Worm (Caenorhabditis elegans): Measurements from ENCODE around the gene ubh-1.
A peak's percentile ranks its signal among the peaks of the same experiment; 100 is the strongest.

Gene ubh-1

ce11 chrV:6511121-6511520 is at the start of gene ubh-1:
ubh-1 (minus strand) TSS chrV:6511409.
- TF ChIP-seq cebp-1 (GFP tag; IDR thresholded peaks at IDR 0.05) (no peak), cebp-1 (tag; optimal IDR thresholded peaks at IDR 0.05) (no peak), mel-28 (tag; optimal IDR thresholded peaks at IDR 0.05; ENCODE audit: borderline replicate concordance) (no peak), B0336.3 (GFP tag; IDR thresholded peaks at IDR 0.05) (no peak), egl-18 (GFP tag; IDR thresholded peaks at IDR 0.05) (no peak), nfyb-1 (GFP tag; IDR thresholded peaks at IDR 0.05) (0 out of 2 replicates have a peak, but pooled peaks have one; percentile 10)

- TF ChIP-seq F10E7.11 (tag; optimal IDR thresholded peaks at IDR 0.05) = no peak
- peak; percentile 61 for TF ChIP-seq chd-7 (tag; optimal IDR thresholded peaks at IDR 0.05)
- peak; percentile 74 for TF ChIP-seq athp-1 (tag; optimal IDR thresholded peaks at IDR 0.05)
- TF ChIP-seq D2030.7 (GFP tag; IDR thresholded peaks at IDR 0.05) = peak; percentile 69; the same call in 1 of the 2 replicates
- no peak for TF ChIP-seq ccch-3 (GFP tag; optimal IDR thresholded peaks at IDR 0.05)
- no peak for TF ChIP-seq Y53G8AR.9 (GFP tag; conservative IDR thresholded peaks at IDR 0.05)
- TF ChIP-seq nhr-80 (tag; optimal IDR thresholded peaks at IDR 0.05) = peak; percentile 42
- no peak for TF ChIP-seq bed-2 (GFP tag; IDR thresholded peaks at IDR 0.05)
- no peak for TF ChIP-seq gei-17 (GFP tag; optimal IDR thresholded peaks at IDR 0.05)
- TF ChIP-seq snpc-3.4 (tag; optimal IDR thresholded peaks at IDR 0.05) = peak; percentile 40
- TF ChIP-seq hmg-1.2 (GFP tag; IDR thresholded peaks at IDR 0.05) = peak; percentile 65
- TF ChIP-seq sptf-2 (GFP tag; optimal IDR thresholded peaks at IDR 0.05) = peak; percentile 90
- TF ChIP-seq F33H1.4 (GFP tag; IDR thresholded peaks at IDR 0.05) = peak; percentile 43; the same call in 1 of the 2 replicates
- peak; percentile 78; the same call in 1 of the 2 replicates for TF ChIP-seq ztf-25 (GFP tag; IDR thresholded peaks at IDR 0.05)
- 0 out of 2 replicates have a peak, but pooled peaks have one; percentile 37 for TF ChIP-seq Y95B8A.8 (GFP tag; IDR thresholded peaks at IDR 0.05)
- peak; percentile 94 for TF ChIP-seq lin-26 (GFP tag; IDR thresholded peaks at IDR 0.05)
- TF ChIP-seq egl-44 (GFP tag; IDR thresholded peaks at IDR 0.05) = peak; percentile 85
- no peak for TF ChIP-seq attf-6 (GFP tag; IDR thresholded peaks at IDR 0.05)
- TF ChIP-seq akir-1 (GFP tag; optimal IDR thresholded peaks at IDR 0.05) = no peak
- TF ChIP-seq F52B5.7 (tag; optimal IDR thresholded peaks at IDR 0.05) = no peak
- no peak for TF ChIP-seq ceh-91 (GFP tag; IDR thresholded peaks at IDR 0.05)
- no peak for TF ChIP-seq lir-1 (GFP tag; conservative IDR thresholded peaks at IDR 0.05)
- TF ChIP-seq aptf-2 (GFP tag; conservative IDR thresholded peaks at IDR 0.05) = no peak
- no peak for TF ChIP-seq hlh-12 (tag; optimal IDR thresholded peaks at IDR 0.05)
- 0 out of 2 replicates have a peak, but pooled peaks have one; percentile 24 for TF ChIP-seq Y56A3A.18 (GFP tag; IDR thresholded peaks at IDR 0.05)
- peak; percentile 86 for TF ChIP-seq rpc-1 (optimal IDR thresholded peaks at IDR 0.05)
- TF ChIP-seq rpc-1 (tag; optimal IDR thresholded peaks at IDR 0.05) = peak; percentile 92
- no peak for TF ChIP-seq F57C9.4 (tag; optimal IDR thresholded peaks at IDR 0.05)
- TF ChIP-seq mcd-1 (GFP tag; IDR thresholded peaks at IDR 0.05) = no peak
- peak; percentile 55 for TF ChIP-seq madf-10 (tag; optimal IDR thresholded peaks at IDR 0.05)
- TF ChIP-seq Y53F4B.3 (GFP tag; IDR thresholded peaks at IDR 0.05) = no peak
- peak; percentile 45 for TF ChIP-seq T26A5.8 (tag; optimal IDR thresholded peaks at IDR 0.05)
- TF ChIP-seq let-607 (tag; optimal IDR thresholded peaks at IDR 0.05) = peak; percentile 10 to 16
- TF ChIP-seq madf-8 (GFP tag; conservative IDR thresholded peaks at IDR 0.05) = peak; percentile 45
- peak; percentile 87 for TF ChIP-seq tbp1 (GFP tag; optimal IDR thresholded peaks at IDR 0.05)
- TF ChIP-seq hsf-1 (GFP tag; IDR thresholded peaks at IDR 0.05) = 0 out of 2 replicates have a peak, but pooled peaks have one; percentile 24
- peak; percentile 45 for TF ChIP-seq zim-3 (tag; optimal IDR thresholded peaks at IDR 0.05)
- 0 out of 2 replicates have a peak, but pooled peaks have one; percentile 69 for TF ChIP-seq F37B4.10 (GFP tag; IDR thresholded peaks at IDR 0.05)
- TF ChIP-seq ztf-3 (GFP tag; optimal IDR thresholded peaks at IDR 0.05) = no peak
- peak; percentile 89 for TF ChIP-seq die-1 (tag; optimal IDR thresholded peaks at IDR 0.05)
- no peak for TF ChIP-seq pha-4 (tag; optimal IDR thresholded peaks at IDR 0.05)
- peak; percentile 69 for TF ChIP-seq T07F8.4 (tag; optimal IDR thresholded peaks at IDR 0.05)
Observed at ce11 chrV:6559585-6559984, 48.4 kb upstream of the ubh-1 start.
